Worm (Caenorhabditis elegans) whole organism, L3 larva: Measurements from ENCODE around the gene Y77E11A.16.
A peak's percentile ranks its signal among the peaks of the same experiment; 100 is the strongest.

Experiments
- ZK546.5 ChIP-seq: sonication (generic microtip); optimal IDR thresholded peaks from 2 replicates; lab custom pipeline; 2017; ENCODE audit warnings: missing biosample characterization, missing genetic modification characterization
- aly-2 ChIP-seq: fragments of 150-350 bp; optimal IDR thresholded peaks from 2 replicates; lab custom pipeline; 2014; ENCODE audit warnings: missing biosample characterization, missing genetic modification characterization
- ama-1 ChIP-seq: fragments of 150-350 bp; optimal IDR thresholded peaks from 2 replicates; lab custom pipeline; 2018
- ceh-16 ChIP-seq: sonication (generic microtip); optimal IDR thresholded peaks from 2 replicates; lab custom pipeline; 2017; ENCODE audit warnings: missing biosample characterization, missing genetic modification characterization
- ceh-28 ChIP-seq: fragments of 150-350 bp; optimal IDR thresholded peaks from 2 replicates; lab custom pipeline; 2014; ENCODE audit warnings: missing biosample characterization, missing genetic modification reagents, missing genetic modification characterization
- ceh-82 ChIP-seq: fragments of 150-350 bp; optimal IDR thresholded peaks from 2 replicates; lab custom pipeline; 2014; ENCODE audit warnings: missing biosample characterization, missing genetic modification characterization
- egl-27 ChIP-seq: sonication (generic microtip); optimal IDR thresholded peaks from 4 replicates; lab custom pipeline; 2017; ENCODE audit warnings: missing biosample characterization, missing genetic modification reagents, missing genetic modification characterization
- elt-1 ChIP-seq: fragments of 150-350 bp; optimal IDR thresholded peaks from 2 replicates; lab custom pipeline; 2014; ENCODE audit warnings: missing biosample characterization, missing genetic modification characterization
- elt-2 ChIP-seq: sonication (generic microtip); optimal IDR thresholded peaks from 2 replicates; lab custom pipeline; 2016; ENCODE audit warnings: missing genetic modification reagents, mild to moderate bottlenecking, missing genetic modification characterization, missing compliant biosample characterization
- elt-3 ChIP-seq, 3 experiments: fragments of 150-350 bp in 1 of 3; sonication (generic microtip) in 2 of 3; optimal IDR thresholded peaks; 2 replicates in 2 of 3; 4 replicates in 1 of 3; lab custom pipeline; 2014 to 2017; ENCODE audit warnings: missing biosample characterization in 3 of 3, missing genetic modification characterization in 3 of 3
- eor-1 ChIP-seq, 2 experiments: fragments of 150-350 bp; optimal IDR thresholded peaks; 2 replicates each; lab custom pipeline; 2014 to 2018; ENCODE audit warnings: missing biosample characterization in 2 of 2, missing genetic modification characterization in 2 of 2
- fkh-10 ChIP-seq: sonication (generic microtip); optimal IDR thresholded peaks from 2 replicates; lab custom pipeline; 2017; ENCODE audit warnings: missing biosample characterization, missing genetic modification reagents, missing genetic modification characterization
- fkh-2 ChIP-seq: fragments of 150-350 bp; optimal IDR thresholded peaks from 2 replicates; lab custom pipeline; 2014; ENCODE audit warnings: missing biosample characterization, missing genetic modification reagents, missing genetic modification characterization
- fos-1 ChIP-seq: fragments of 150-350 bp; optimal IDR thresholded peaks from 2 replicates; lab custom pipeline; 2014; ENCODE audit warnings: missing biosample characterization, missing genetic modification characterization
- jun-1 ChIP-seq: fragments of 150-350 bp; optimal IDR thresholded peaks from 2 replicates; lab custom pipeline; 2014; ENCODE audit warnings: missing biosample characterization, missing genetic modification reagents, missing genetic modification characterization
- lin-15B ChIP-seq: fragments of 150-350 bp; optimal IDR thresholded peaks from 2 replicates; lab custom pipeline; 2014; ENCODE audit warnings: missing biosample characterization, missing genetic modification characterization
- lsy-12 ChIP-seq: sonication (generic microtip); optimal IDR thresholded peaks from 2 replicates; lab custom pipeline; 2016; ENCODE audit warnings: mild to moderate bottlenecking, missing genetic modification characterization, missing compliant biosample characterization
- mdl-1 ChIP-seq: fragments of 150-350 bp; optimal IDR thresholded peaks from 2 replicates; lab custom pipeline; 2014; ENCODE audit warnings: missing biosample characterization, missing genetic modification characterization
- mml-1 ChIP-seq: fragments of 150-350 bp; sonication (generic microtip); optimal IDR thresholded peaks from 3 replicates; lab custom pipeline; 2014; ENCODE audit warnings: missing biosample characterization, missing genetic modification characterization
- nfya-1 ChIP-seq: sonication (generic microtip); optimal IDR thresholded peaks from 2 replicates; lab custom pipeline; 2017; ENCODE audit warnings: missing genetic modification characterization, mild to moderate bottlenecking, missing compliant biosample characterization, antibody characterized with exemption, moderate library complexity; ENCODE audit not compliant: insufficient read depth
- nhr-11 ChIP-seq: fragments of 150-350 bp; optimal IDR thresholded peaks from 2 replicates; lab custom pipeline; 2014; ENCODE audit warnings: missing biosample characterization, missing genetic modification characterization
- nhr-23 ChIP-seq: fragments of 150-350 bp; optimal IDR thresholded peaks from 2 replicates; lab custom pipeline; 2014; ENCODE audit warnings: missing biosample characterization, missing genetic modification reagents, missing genetic modification characterization
- nhr-237 ChIP-seq: fragments of 150-350 bp; optimal IDR thresholded peaks from 2 replicates; lab custom pipeline; 2014; ENCODE audit warnings: missing biosample characterization, missing genetic modification characterization
- nhr-25 ChIP-seq: sonication (generic microtip); optimal IDR thresholded peaks from 2 replicates; lab custom pipeline; 2017; ENCODE audit warnings: missing biosample characterization, missing genetic modification characterization
- nhr-28 ChIP-seq: fragments of 150-350 bp; optimal IDR thresholded peaks from 2 replicates; lab custom pipeline; 2014; ENCODE audit warnings: missing biosample characterization, missing genetic modification characterization
- nhr-43 ChIP-seq: sonication (generic microtip); optimal IDR thresholded peaks from 2 replicates; lab custom pipeline; 2016; ENCODE audit warnings: mild to moderate bottlenecking, missing genetic modification characterization, missing compliant biosample characterization; ENCODE audit not compliant: poor library complexity, severe bottlenecking
- nhr-67 ChIP-seq: fragments of 150-350 bp; optimal IDR thresholded peaks from 2 replicates; lab custom pipeline; 2014; ENCODE audit warnings: missing biosample characterization, missing genetic modification characterization
- nhr-76 ChIP-seq: fragments of 150-350 bp; sonication (generic microtip); optimal IDR thresholded peaks from 5 replicates; lab custom pipeline; 2014; ENCODE audit warnings: missing biosample characterization, missing genetic modification characterization
- pqm-1 ChIP-seq: fragments of 150-350 bp; optimal IDR thresholded peaks from 2 replicates; lab custom pipeline; 2017; ENCODE audit warnings: missing biosample characterization, missing genetic modification characterization, inconsistent platforms
- sea-2 ChIP-seq: fragments of 150-350 bp; sonication (generic microtip); optimal IDR thresholded peaks from 4 replicates; lab custom pipeline; 2014; ENCODE audit warnings: missing biosample characterization, missing genetic modification reagents, missing genetic modification characterization
- skn-1 ChIP-seq: fragments of 150-350 bp; optimal IDR thresholded peaks from 2 replicates; lab custom pipeline; 2014; ENCODE audit warnings: missing biosample characterization, missing genetic modification characterization
- tbx-2 ChIP-seq: sonication (generic microtip); optimal IDR thresholded peaks from 2 replicates; lab custom pipeline; 2016; ENCODE audit warnings: mild to moderate bottlenecking, missing genetic modification characterization, missing compliant biosample characterization
- unc-39 ChIP-seq: sonication (generic microtip); optimal IDR thresholded peaks from 4 replicates; lab custom pipeline; 2017; ENCODE audit warnings: missing biosample characterization, missing genetic modification characterization
- unc-62 ChIP-seq: fragments of 150-350 bp; sonication (generic microtip); optimal IDR thresholded peaks from 4 replicates; lab custom pipeline; 2014; ENCODE audit warnings: missing biosample characterization, missing genetic modification reagents, missing genetic modification characterization
- ztf-11 ChIP-seq: fragments of 150-350 bp; optimal IDR thresholded peaks from 2 replicates; lab custom pipeline; 2014; ENCODE audit warnings: missing biosample characterization, missing genetic modification characterization

The Y77E11A.16 gene

DNA sequence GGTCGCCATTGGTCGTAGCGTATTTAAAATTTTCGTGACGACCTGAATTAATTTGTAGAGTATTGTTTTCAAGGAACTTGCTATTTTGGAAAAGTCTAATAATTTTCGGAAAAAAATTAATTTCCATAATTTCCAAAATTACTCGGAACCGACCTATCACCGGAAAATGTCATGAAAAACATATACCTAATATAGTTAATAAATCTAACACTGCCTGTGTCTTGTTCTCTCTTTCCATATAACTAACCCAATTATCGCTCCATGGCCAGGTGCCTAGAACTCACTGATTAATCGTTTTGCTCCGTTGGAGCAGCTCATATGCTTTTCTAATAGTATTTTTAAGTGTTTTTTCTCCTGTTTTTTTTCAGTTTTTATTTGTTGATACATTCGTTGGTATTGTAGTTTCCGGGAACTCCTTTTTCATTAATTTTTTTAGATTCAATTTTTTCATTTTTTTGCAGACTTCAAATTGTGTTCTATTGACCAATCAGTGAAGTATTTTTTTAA lies at the start of gene Y77E11A.16:
Gene Y77E11A.16, plus strand, starts transcription at position 457 of the 507 bp plus-strand sequence.
- peak; percentile 53 for TF ChIP-seq nhr-11 (tag; lab: Kevin White, UChicago)
- TF ChIP-seq lin-15B (tag; lab: Kevin White, UChicago) = no peak

DNA sequence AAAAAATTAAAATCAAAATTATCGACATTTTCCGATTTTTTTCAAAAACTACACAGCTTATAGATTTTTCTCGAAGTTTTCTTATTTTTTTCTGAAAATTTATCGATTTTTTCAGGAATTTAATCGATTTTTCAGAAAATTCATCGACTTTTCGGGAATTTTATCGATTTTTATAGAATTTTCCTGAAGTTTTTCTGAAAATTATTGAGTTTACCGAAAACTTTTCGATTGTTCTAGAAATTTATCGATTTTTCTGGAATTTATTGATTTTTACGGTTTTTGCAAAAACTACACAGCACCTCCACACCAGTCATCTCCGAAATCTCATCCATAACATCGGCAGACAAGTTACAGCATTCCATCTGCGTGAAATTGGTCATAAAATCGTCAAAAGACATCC lies 47.6 kb upstream of the Y77E11A.16 start:
- TF ChIP-seq egl-27 (no peak), fkh-2 (tag; lab: Kevin White, UChicago) (no peak), ceh-28 (tag; lab: Kevin White, UChicago) (peak; percentile 84)

DNA sequence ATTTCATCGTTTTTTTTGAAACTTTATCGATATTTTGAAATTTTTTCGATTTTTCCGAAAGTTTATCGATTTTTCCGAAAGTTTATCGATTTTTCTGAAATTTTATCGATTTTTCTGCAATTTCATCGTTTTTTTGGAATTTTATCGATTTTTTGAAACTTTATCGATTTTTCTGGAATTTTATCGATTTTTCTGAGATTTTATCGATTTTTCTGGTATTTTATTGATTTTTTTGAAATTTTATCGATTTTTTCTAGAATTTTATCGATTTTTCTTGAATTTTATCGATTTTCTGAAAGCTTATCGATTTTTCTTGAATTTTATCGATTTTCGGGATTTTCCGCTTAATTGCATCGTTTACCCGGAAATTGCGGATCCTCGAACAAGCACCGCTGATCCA lies 41.7 kb upstream of the Y77E11A.16 start:
- TF ChIP-seq ceh-28 (tag; lab: Kevin White, UChicago) (peak; percentile 97), fos-1 (tag; lab: Kevin White, UChicago) (no peak), nhr-25 (tag; lab: Kevin White, UChicago) (no peak), eor-1 (tag; optimal IDR thresholded peaks at IDR 0.05; lab: Kevin White, UChicago) (no peak), nhr-28 (tag; lab: Kevin White, UChicago) (no peak), elt-2 (tag; lab: Kevin White, UChicago) (no peak)

DNA sequence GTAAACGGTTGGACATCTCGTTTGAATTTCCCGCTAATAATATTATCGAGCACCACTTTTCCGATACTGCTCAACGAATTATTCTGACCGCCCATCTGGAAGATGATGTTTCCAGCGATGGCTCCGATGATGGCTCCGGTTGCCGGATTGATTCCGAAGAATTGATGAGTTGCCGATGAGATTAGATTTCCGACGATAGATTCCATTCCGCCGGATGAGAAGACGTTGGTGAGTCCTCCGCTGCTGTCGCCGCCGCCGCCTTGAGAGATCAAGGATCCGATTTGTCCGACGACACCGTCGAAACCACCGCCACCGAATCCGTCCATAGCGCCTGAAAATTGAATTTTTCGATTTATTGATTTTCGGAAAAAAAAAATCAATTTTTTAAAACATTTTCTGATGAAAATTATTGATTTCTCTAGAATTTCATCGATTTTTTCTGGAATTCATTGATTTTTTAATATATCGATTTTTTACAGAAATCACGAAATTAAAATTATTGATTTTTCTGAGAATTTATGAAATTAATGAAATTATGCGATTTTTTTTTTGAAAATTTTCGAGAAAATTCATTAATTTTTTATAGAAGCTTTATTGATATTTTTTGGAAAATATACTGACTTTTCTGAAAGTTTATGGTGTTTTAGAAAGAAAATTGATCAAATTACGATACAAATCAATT lies 41.1 kb upstream of the Y77E11A.16 start:
- no peak for TF ChIP-seq mml-1
- no peak for TF ChIP-seq ama-1 (lab: Kevin White, UChicago)
- peak; percentile 68 for TF ChIP-seq ceh-28 (tag; lab: Kevin White, UChicago)

DNA sequence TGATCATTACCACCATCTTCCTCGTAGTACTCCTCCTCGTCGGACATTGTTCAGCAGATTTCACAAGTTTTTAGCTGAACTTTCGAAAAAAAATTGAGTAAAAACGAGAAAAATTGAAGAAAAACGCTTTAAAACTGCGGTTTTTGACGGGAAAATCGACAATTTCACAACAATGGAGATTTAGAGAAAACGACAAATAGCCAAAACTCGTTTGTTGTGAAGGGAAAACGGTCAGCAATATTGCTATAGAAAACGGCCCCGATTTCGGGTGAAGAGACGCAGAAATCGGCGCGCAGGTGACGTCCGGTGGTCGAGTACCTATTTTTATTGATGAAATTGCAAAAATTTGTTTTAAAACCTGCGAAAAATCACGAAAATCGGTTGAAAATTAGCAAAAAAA lies 39.3 kb upstream of the Y77E11A.16 start, which contains the start of gene clp-7:
Gene clp-7, minus strand, starts transcription at position 47 of the 400 bp plus-strand sequence.
- TF ChIP-seq unc-39 (tag; lab: Kevin White, UChicago) (no peak), fkh-2 (tag; lab: Kevin White, UChicago) (no peak), ceh-82 (tag; lab: Kevin White, UChicago) (no peak), egl-27 (no peak), tbx-2 (tag; lab: Kevin White, UChicago) (no peak), pqm-1 (tag; lab: Kevin White, UChicago) (no peak), nhr-23 (peak; percentile 30), fkh-10 (GFP tag; lab: Kevin White, UChicago) (no peak), mml-1 (no peak), sea-2 (GFP tag; lab: Kevin White, UChicago) (no peak), nhr-25 (tag; lab: Kevin White, UChicago) (peak; percentile 1), fos-1 (tag; lab: Kevin White, UChicago) (no peak), elt-1 (tag; lab: Kevin White, UChicago) (no peak)
- TF ChIP-seq, all 47 proteins: peak for 2

DNA sequence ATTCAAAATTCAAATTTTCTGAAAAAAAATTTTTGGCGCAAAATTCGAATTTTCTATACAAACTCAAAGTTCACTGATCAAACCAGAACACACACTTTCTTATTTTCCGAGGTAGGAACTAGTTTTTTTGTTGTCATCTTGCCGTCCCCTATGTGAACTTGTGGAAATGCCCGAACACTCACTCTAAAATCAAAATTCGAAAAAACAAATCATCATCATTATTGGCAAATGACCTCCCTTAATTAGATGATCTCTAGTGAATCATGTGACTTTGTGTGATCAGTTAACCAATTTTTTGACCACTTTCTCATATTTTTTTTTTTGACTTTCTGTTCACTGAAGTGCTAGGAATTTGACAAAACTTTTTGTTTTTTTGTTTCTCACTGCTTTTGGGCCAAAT lies 32.7 kb upstream of the Y77E11A.16 start:
- TF ChIP-seq fos-1 (tag; lab: Kevin White, UChicago) = no peak
- TF ChIP-seq nhr-25 (tag; lab: Kevin White, UChicago) = peak; percentile 36
- no peak for TF ChIP-seq unc-62 (GFP tag; lab: Kevin White, UChicago)

ce11 chrIV:1453451-1453850 lies 31.8 kb upstream of the Y77E11A.16 start:
- TF ChIP-seq skn-1 (tag; lab: Kevin White, UChicago) (no peak), nhr-23 (peak; percentile 41)

DNA sequence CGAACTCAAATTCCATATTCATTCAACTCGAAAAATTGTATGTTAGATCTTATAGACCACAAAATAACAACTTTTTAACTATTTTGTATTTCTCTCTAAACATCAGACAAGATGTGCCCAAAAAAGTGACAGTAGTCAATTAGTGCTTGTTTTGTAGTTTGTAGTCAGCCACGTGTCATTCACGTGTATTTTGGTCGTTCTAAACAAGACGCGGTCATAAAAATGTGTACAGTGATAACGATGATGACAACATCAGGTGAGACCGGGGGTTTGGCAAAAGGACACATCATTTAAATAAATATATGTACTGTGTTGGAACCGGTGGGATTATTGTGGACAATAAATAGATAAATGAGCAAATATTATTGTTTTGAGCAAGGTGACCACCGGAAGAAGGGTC lies 31.0 kb upstream of the Y77E11A.16 start:
- TF ChIP-seq nhr-25 (tag; lab: Kevin White, UChicago) = peak; percentile 73
- no peak for TF ChIP-seq nhr-237
- TF ChIP-seq mdl-1 = peak; percentile 27
- TF ChIP-seq elt-2 (tag; lab: Kevin White, UChicago) = peak; percentile 84
- peak; percentile 49 for TF ChIP-seq nhr-23
- TF ChIP-seq nfya-1 (tag; lab: Kevin White, UChicago) = peak; percentile 22
- no peak for TF ChIP-seq aly-2 (tag; lab: Kevin White, UChicago)
- peak; percentile 89 for TF ChIP-seq pqm-1 (tag; lab: Kevin White, UChicago)
- no peak for TF ChIP-seq ztf-11 (tag; lab: Kevin White, UChicago)
- no peak for TF ChIP-seq fkh-10 (GFP tag; lab: Kevin White, UChicago)
- TF ChIP-seq elt-3 (tag; optimal IDR thresholded peaks at IDR 0.05; lab: Kevin White, UChicago) = peak in 1 of 3 experiments; percentile 33
- TF ChIP-seq eor-1 (tag; optimal IDR thresholded peaks at IDR 0.05; lab: Kevin White, UChicago) = no peak
- peak; percentile 31 for TF ChIP-seq lsy-12
- peak; percentile 74 for TF ChIP-seq jun-1 (tag; lab: Kevin White, UChicago)
- TF ChIP-seq ZK546.5 = no peak
- no peak for TF ChIP-seq nhr-76 (tag; lab: Kevin White, UChicago)
- TF ChIP-seq ceh-16 = no peak
- peak; percentile 48 for TF ChIP-seq nhr-43
- peak; percentile 73 for TF ChIP-seq mml-1
- TF ChIP-seq nhr-67 (tag; lab: Kevin White, UChicago) = no peak
- TF ChIP-seq ama-1 (lab: Kevin White, UChicago) = peak; percentile 18
